Fruit fly (Drosophila melanogaster): ENCODE results near the gene Rubicon.
A peak's percentile ranks its signal among the peaks of the same experiment; 100 is the strongest.

Rubicon gene

dm6 chrX:8653955-8654589 lies 22.8 kb upstream of the Rubicon start:
- TF ChIP-seq zf30C (GFP tag; optimal IDR thresholded peaks at IDR 0.05) = peak; percentile 45
- TF ChIP-seq Elba2 (GFP tag; optimal IDR thresholded peaks at IDR 0.05) = peak; percentile 26
- TF ChIP-seq CG7271 (tag; optimal IDR thresholded peaks at IDR 0.05) = peak; percentile 58
- peak in 1 of 2 experiments; percentile 32 for TF ChIP-seq eve (GFP tag; optimal IDR thresholded peaks at IDR 0.05)
- peak; percentile 89 for TF ChIP-seq cad (GFP tag; optimal IDR thresholded peaks at IDR 0.05)
- no peak for TF ChIP-seq dpn (GFP tag; optimal IDR thresholded peaks at IDR 0.05)
- peak; percentile 59 for TF ChIP-seq zen (tag; optimal IDR thresholded peaks at IDR 0.05)
- TF ChIP-seq CG17328 (GFP tag; IDR thresholded peaks at IDR 0.05) = no peak
- peak; percentile 86 for TF ChIP-seq CG15479 (GFP tag; optimal IDR thresholded peaks at IDR 0.05)

dm6 chrX:8655228-8655627 lies 21.6 kb upstream of the Rubicon start:
- TF ChIP-seq oc (tag; optimal IDR thresholded peaks at IDR 0.05) (peak; percentile 90), CG11456 (GFP tag; IDR thresholded peaks at IDR 0.05) (no peak), cad (GFP tag; optimal IDR thresholded peaks at IDR 0.05) (peak; percentile 66), pros (GFP tag; optimal IDR thresholded peaks at IDR 0.05) (peak; percentile 66), CG34422 (GFP tag; IDR thresholded peaks at IDR 0.05) (no peak), tap (tag; optimal IDR thresholded peaks at IDR 0.05) (no peak), YL-1 (GFP tag; optimal IDR thresholded peaks at IDR 0.05) (no peak), zen (tag; optimal IDR thresholded peaks at IDR 0.05) (peak; percentile 35), bigmax (GFP tag; optimal IDR thresholded peaks at IDR 0.05) (no peak), grn (GFP tag; optimal IDR thresholded peaks at IDR 0.05) (peak; percentile 68), C15 (GFP tag; IDR thresholded peaks at IDR 0.05) (no peak)

dm6 chrX:8656550-8657431 lies 20.1 kb upstream of the Rubicon start:
- TF ChIP-seq run (tag; optimal IDR thresholded peaks at IDR 0.05) (no peak), CG13894 (tag; optimal IDR thresholded peaks at IDR 0.05) (no peak), Gug (GFP tag; IDR thresholded peaks at IDR 0.05) (peak; percentile 61; the same call in 2 of the 4 replicates), CG7556 (GFP tag; optimal IDR thresholded peaks at IDR 0.05) (peak; percentile 56), lilli (GFP tag; optimal IDR thresholded peaks at IDR 0.05) (peak; percentile 54), Pdp1 (GFP tag; optimal IDR thresholded peaks at IDR 0.05) (peak; percentile 67 to 77), sens (GFP tag) (peak; percentile 96), CoRest (tag; optimal IDR thresholded peaks at IDR 0.05) (peak; percentile 77), Max (GFP tag; optimal IDR thresholded peaks at IDR 0.05) (peak; percentile 16), CG4854 (GFP tag; optimal IDR thresholded peaks at IDR 0.05) (peak; percentile 43), CG9727 (GFP tag; optimal IDR thresholded peaks at IDR 0.05) (peak; percentile 87), Hr51 (GFP tag; optimal IDR thresholded peaks at IDR 0.05) (peak; percentile 48 to 52), toy (GFP tag; IDR thresholded peaks at IDR 0.05) (no peak), CG12155 (GFP tag; optimal IDR thresholded peaks at IDR 0.05) (peak; percentile 58), fd64A (GFP tag; optimal IDR thresholded peaks at IDR 0.05) (peak; percentile 52), vfl (GFP tag; optimal IDR thresholded peaks at IDR 0.05) (no peak), Fer3 (tag; optimal IDR thresholded peaks at IDR 0.05) (peak; percentile 38), scrt (GFP tag; optimal IDR thresholded peaks at IDR 0.05) (peak; percentile 24), ERR (GFP tag; optimal IDR thresholded peaks at IDR 0.05) (peak; percentile 23), nerfin-2 (GFP tag; IDR thresholded peaks at IDR 0.05; ENCODE audit: partially characterized antibody) (no peak), CG9437 (GFP tag; optimal IDR thresholded peaks at IDR 0.05) (peak; percentile 48), CG6813 (GFP tag; optimal IDR thresholded peaks at IDR 0.05) (peak; percentile 47), Meics (GFP tag; optimal IDR thresholded peaks at IDR 0.05) (peak; percentile 35), Dek (tag; optimal IDR thresholded peaks at IDR 0.05) (no peak), Dad (GFP tag; optimal IDR thresholded peaks at IDR 0.05) (peak; percentile 55), CG17186 (GFP tag; optimal IDR thresholded peaks at IDR 0.05) (peak; percentile 24), tap (tag; optimal IDR thresholded peaks at IDR 0.05) (peak; percentile 42), CG1603 (tag; optimal IDR thresholded peaks at IDR 0.05) (peak; percentile 92)
